Fruit fly (Drosophila melanogaster) whole organism, prepupa: ENCODE data around the gene CG42685.

Experiments
- CG11294 ChIP-seq: fragments of 200-800 bp; sonication (Bioruptor generic); IDR thresholded peaks from 2 replicates; pipeline ENCODE4 v1.3.6; 2022; ENCODE audit warnings: missing biosample characterization, missing genetic modification characterization
- CG3032 ChIP-seq: fragments of 200-800 bp; optimal IDR thresholded peaks from 2 replicates; lab custom pipeline; 2019; ENCODE audit warnings: missing biosample characterization, mild to moderate bottlenecking, missing genetic modification characterization, moderate library complexity
- CG3919 ChIP-seq: fragments of 200-800 bp; sonication (Bioruptor generic); optimal IDR thresholded peaks from 3 replicates; lab custom pipeline; 2016; ENCODE audit warnings: missing biosample characterization, missing genetic modification characterization
- Ets21C ChIP-seq: fragments of 200-800 bp; sonication (Bioruptor generic); optimal IDR thresholded peaks from 3 replicates; lab custom pipeline; 2016; ENCODE audit warnings: missing biosample characterization, missing genetic modification characterization
- dsx ChIP-seq: fragments of 200-800 bp; optimal IDR thresholded peaks from 3 replicates; lab custom pipeline; 2019; ENCODE audit warnings: missing biosample characterization, mild to moderate bottlenecking, missing genetic modification characterization, moderate library complexity; ENCODE audit not compliant: poor library complexity, severe bottlenecking
- eg ChIP-seq: fragments of 200-800 bp; sonication (Bioruptor generic); IDR thresholded peaks from 3 replicates; pipeline ENCODE4 v1.3.6; 2022; ENCODE audit warnings: missing biosample characterization, missing genetic modification characterization
- fd59A ChIP-seq: fragments of 200-800 bp; sonication (Bioruptor generic); optimal IDR thresholded peaks from 2 replicates; lab custom pipeline; 2017; ENCODE audit warnings: missing biosample characterization, mild to moderate bottlenecking, missing genetic modification characterization, missing genetic modification reagents
- salr ChIP-seq, 2 experiments: fragments of 200-800 bp; sonication (Bioruptor generic); optimal IDR thresholded peaks; 3 replicates each; lab custom pipeline; 2016 to 2018; ENCODE audit warnings: missing biosample characterization in 2 of 2, missing genetic modification characterization in 2 of 2, mild to moderate bottlenecking in 1 of 2
- spab ChIP-seq: fragments of 200-800 bp; sonication (Bioruptor generic); optimal IDR thresholded peaks from 2 replicates; lab custom pipeline; 2017; ENCODE audit warnings: missing biosample characterization, mild to moderate bottlenecking, missing genetic modification characterization, missing genetic modification reagents

DNA sequence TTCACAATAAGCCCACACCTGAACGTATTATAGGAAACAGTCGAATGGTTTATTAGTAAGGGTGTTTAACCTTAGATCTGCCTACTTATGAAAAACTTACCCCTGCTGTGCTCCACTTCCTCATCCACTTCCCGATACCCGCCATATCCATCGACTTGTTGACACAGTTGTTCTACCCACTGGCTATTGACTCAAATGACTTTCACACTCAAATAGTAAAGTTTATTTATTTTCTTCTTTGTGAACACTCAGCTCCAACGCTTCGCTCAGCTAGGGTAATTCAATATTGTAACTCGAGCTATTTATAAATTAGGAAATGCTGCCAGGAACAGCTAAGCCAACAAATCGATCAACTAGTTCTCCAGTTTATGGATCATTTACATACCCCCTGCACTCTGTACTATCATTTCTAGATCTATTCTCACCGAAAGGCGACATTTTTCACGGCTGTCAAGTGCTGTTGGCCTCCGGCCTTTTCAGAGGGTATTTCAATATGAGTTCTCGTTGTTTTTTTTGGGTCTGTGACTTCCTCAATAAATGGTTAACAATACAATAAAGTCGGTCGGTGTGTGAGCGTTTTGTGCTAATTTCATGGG, 44.2 kb downstream of the CG42685 start:
- TF ChIP-seq salr (GFP tag; optimal IDR thresholded peaks at IDR 0.05; lab: Kevin White, UChicago) (no peak), eg (no peak), CG3919 (GFP tag; lab: Kevin White, UChicago) (no peak), Ets21C (GFP tag; lab: Kevin White, UChicago) (no peak), CG11294 (no peak), dsx (GFP tag; lab: Kevin White, UChicago) (no peak), spab (no peak), fd59A (GFP tag; lab: Kevin White, UChicago) (no peak), CG3032 (tag; lab: Kevin White, UChicago) (no peak)
